Fruit fly (Drosophila melanogaster): ENCODE measurements around the gene tadr.

The tadr gene

dm6 chr2L:21040719-21041118 lies 34.5 kb upstream of the tadr start (continued):
- TF ChIP-seq ab (GFP tag; optimal IDR thresholded peaks at IDR 0.05): no peak
- no peak for TF ChIP-seq grau (tag; optimal IDR thresholded peaks at IDR 0.05)
- TF ChIP-seq kni (GFP tag; optimal IDR thresholded peaks at IDR 0.05): peak; percentile 73
- no peak for TF ChIP-seq D19B (GFP tag; optimal IDR thresholded peaks at IDR 0.05)
- TF ChIP-seq vvl (GFP tag; IDR thresholded peaks at IDR 0.05): 0 out of 2 replicates have a peak, but pooled peaks have one; percentile 17
- TF ChIP-seq CG16779 (GFP tag; IDR thresholded peaks at IDR 0.05): no peak
- TF ChIP-seq Hr3 (GFP tag; optimal IDR thresholded peaks at IDR 0.05): no peak
- TF ChIP-seq Pdp1 (GFP tag; optimal IDR thresholded peaks at IDR 0.05): no peak
- TF ChIP-seq chm (GFP tag; IDR thresholded peaks at IDR 0.05): no peak
- no peak for TF ChIP-seq CG17328 (GFP tag; IDR thresholded peaks at IDR 0.05)
- TF ChIP-seq B-H2 (GFP tag; optimal IDR thresholded peaks at IDR 0.05): no peak

dm6 chr2L:21051873-21052736 lies 23.1 kb upstream of the tadr start, which contains the start of gene CG42238:
TSS of gene CG42238 (minus strand) at chr2L:21052164.
- no peak for TF ChIP-seq CG11398 (GFP tag; optimal IDR thresholded peaks at IDR 0.05)
- peak; percentile 50 to 59 for TF ChIP-seq Trl (optimal IDR thresholded peaks at IDR 0.05)
- TF ChIP-seq Trl (GFP tag; optimal IDR thresholded peaks at IDR 0.05): no peak
- TF ChIP-seq Fer1 (GFP tag; optimal IDR thresholded peaks at IDR 0.05): peak; percentile 30
- peak; percentile 98 for TF ChIP-seq Jarid2 (GFP tag; optimal IDR thresholded peaks at IDR 0.05)
- TF ChIP-seq gem (tag; optimal IDR thresholded peaks at IDR 0.05): peak; percentile 0
- peak; percentile 36 for TF ChIP-seq BEAF-32 (GFP tag; optimal IDR thresholded peaks at IDR 0.05)
- TF ChIP-seq CG2202 (tag; optimal IDR thresholded peaks at IDR 0.05): no peak
- peak; percentile 21 for TF ChIP-seq CG30020 (tag; optimal IDR thresholded peaks at IDR 0.05)
- TF ChIP-seq Sin3A (optimal IDR thresholded peaks at IDR 0.05): peak; percentile 40
- TF ChIP-seq CG14441 (GFP tag; IDR thresholded peaks at IDR 0.05): peak; percentile 32; the same call in 1 of the 2 replicates
- no peak for TF ChIP-seq Atf3 (GFP tag; optimal IDR thresholded peaks at IDR 0.05)
- no peak for TF ChIP-seq Ets65A (GFP tag)
- TF ChIP-seq Ssrp (tag; optimal IDR thresholded peaks at IDR 0.05): peak; percentile 17
- no peak for TF ChIP-seq CG2712 (tag; optimal IDR thresholded peaks at IDR 0.05)
- peak; percentile 41 for TF ChIP-seq her (GFP tag; optimal IDR thresholded peaks at IDR 0.05)
- peak; percentile 10 for TF ChIP-seq trem (tag; optimal IDR thresholded peaks at IDR 0.05)
- peak; percentile 47; the same call in 1 of the 2 replicates for TF ChIP-seq CG13287 (GFP tag; IDR thresholded peaks at IDR 0.05; ENCODE audit: partially characterized antibody)
- TF ChIP-seq Spps (tag; optimal IDR thresholded peaks at IDR 0.05): no peak
- TF ChIP-seq CG3847 (GFP tag; IDR thresholded peaks at IDR 0.05): no peak; the same call in 1 of the 2 replicates
- TF ChIP-seq CG2116 (GFP tag; optimal IDR thresholded peaks at IDR 0.05): peak; percentile 38
- no peak for TF ChIP-seq hkb (optimal IDR thresholded peaks at IDR 0.05)
- TF ChIP-seq hkb (GFP tag; IDR thresholded peaks at IDR 0.05): peak; percentile 3; the same call in 1 of the 2 replicates
- TF ChIP-seq bbx (GFP tag; IDR thresholded peaks at IDR 0.05; ENCODE audit: partially characterized antibody): peak; percentile 55
- TF ChIP-seq CG12155 (GFP tag; optimal IDR thresholded peaks at IDR 0.05): no peak
- peak; percentile 29 for TF ChIP-seq Abd-B (GFP tag; optimal IDR thresholded peaks at IDR 0.05)
- TF ChIP-seq ci (GFP tag; IDR thresholded peaks at IDR 0.05): peak; percentile 62; the same call in 2 of the 3 replicates
- peak; percentile 56 for TF ChIP-seq amos (GFP tag; IDR thresholded peaks at IDR 0.05; ENCODE audit: partially characterized antibody)
- TF ChIP-seq CG10654 (GFP tag; optimal IDR thresholded peaks at IDR 0.05): no peak
- TF ChIP-seq phol (tag; optimal IDR thresholded peaks at IDR 0.05): peak; percentile 33
- peak; percentile 6; the same call in 1 of the 2 replicates for TF ChIP-seq sisA (GFP tag; IDR thresholded peaks at IDR 0.05)
- TF ChIP-seq Hand (GFP tag; optimal IDR thresholded peaks at IDR 0.05): no peak
- peak; percentile 86 for TF ChIP-seq CG33213 (GFP tag; optimal IDR thresholded peaks at IDR 0.05)
- peak; percentile 40 for TF ChIP-seq CG12769 (tag; optimal IDR thresholded peaks at IDR 0.05)
- peak; percentile 28 for TF ChIP-seq Lhr (GFP tag; optimal IDR thresholded peaks at IDR 0.05)
- TF ChIP-seq Med (GFP tag): peak; percentile 85
- no peak for TF ChIP-seq schlank (tag; optimal IDR thresholded peaks at IDR 0.05)
- no peak for TF ChIP-seq Doc2 (GFP tag; IDR thresholded peaks at IDR 0.05)

Measured in whole organism, embryonic.